Fruit fly (Drosophila melanogaster): ENCODE data around the gene MED11.

Gene MED11

DNA sequence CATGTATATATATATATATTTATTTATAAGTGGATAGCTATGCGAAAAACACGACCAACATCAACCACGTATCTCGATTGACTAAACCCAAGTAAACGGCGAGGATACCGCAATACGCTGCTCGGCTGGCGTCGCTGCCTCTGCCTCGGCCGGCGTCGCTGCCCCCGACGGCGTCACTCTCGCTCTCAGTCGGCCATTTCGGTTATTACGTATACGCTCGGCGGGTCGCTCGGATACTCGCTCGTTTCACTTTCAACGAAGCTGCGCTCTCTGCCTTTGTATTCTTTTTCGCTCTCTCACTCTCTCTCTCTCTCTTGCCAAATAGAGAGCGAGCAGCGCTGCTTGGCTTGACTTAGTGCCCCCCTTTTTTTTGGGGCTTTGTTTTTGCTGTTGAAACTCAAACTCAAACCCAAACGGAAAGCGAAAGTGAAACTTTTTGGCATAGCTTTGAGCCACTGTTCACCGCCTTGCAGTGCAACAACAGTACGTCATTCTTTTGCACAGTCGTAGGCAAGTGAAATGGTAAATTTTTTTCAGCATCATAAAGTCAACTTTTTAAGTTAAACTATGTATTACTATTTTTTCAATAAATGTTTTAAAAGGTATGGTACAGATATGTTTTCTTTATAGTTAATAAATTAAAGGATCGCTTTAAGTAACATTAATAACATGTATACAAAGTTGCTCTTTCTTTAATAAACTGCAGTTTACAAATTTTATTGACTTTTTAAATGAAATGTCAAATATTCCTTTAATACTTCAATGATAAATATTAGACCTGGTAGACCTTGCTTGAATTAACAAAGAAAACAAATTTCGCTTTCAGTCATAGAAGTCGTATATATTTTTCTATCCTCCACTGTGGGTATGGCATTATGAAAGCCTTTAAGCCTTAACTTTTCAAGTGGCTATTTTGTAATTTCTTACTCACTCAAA lies 20.3 kb downstream of the MED11 start (continued):
- TF ChIP-seq pho (GFP tag; optimal IDR thresholded peaks at IDR 0.05), result no peak
- TF ChIP-seq CG30431 (GFP tag; optimal IDR thresholded peaks at IDR 0.05), result no peak
- TF ChIP-seq CG2202 (tag; optimal IDR thresholded peaks at IDR 0.05), result no peak
- TF ChIP-seq ATbp (GFP tag; optimal IDR thresholded peaks at IDR 0.05), result no peak
- no peak for TF ChIP-seq CG6272 (GFP tag; IDR thresholded peaks at IDR 0.05)
- TF ChIP-seq hkb (optimal IDR thresholded peaks at IDR 0.05), result no peak
- no peak; the same call in 1 of the 2 replicates for TF ChIP-seq hkb (GFP tag; IDR thresholded peaks at IDR 0.05)
- 0 out of 2 replicates have a peak, but pooled peaks have one; percentile 45 for TF ChIP-seq sim (GFP tag; IDR thresholded peaks at IDR 0.05)
- no peak for TF ChIP-seq fd96Cb (tag; optimal IDR thresholded peaks at IDR 0.05)
- TF ChIP-seq CG12299 (tag; optimal IDR thresholded peaks at IDR 0.05), result no peak
- peak; percentile 41 for TF ChIP-seq Fer1 (GFP tag; optimal IDR thresholded peaks at IDR 0.05)
- TF ChIP-seq z (GFP tag; IDR thresholded peaks at IDR 0.05), result peak; percentile 86
- TF ChIP-seq bcd (GFP tag; optimal IDR thresholded peaks at IDR 0.05), result no peak
- TF ChIP-seq CG8281 (tag; optimal IDR thresholded peaks at IDR 0.05), result peak; percentile 23
- TF ChIP-seq stwl (tag; optimal IDR thresholded peaks at IDR 0.05), result no peak
- no peak for TF ChIP-seq NC2α (GFP tag; optimal IDR thresholded peaks at IDR 0.05)
- TF ChIP-seq CG32767 (GFP tag; IDR thresholded peaks at IDR 0.05), result no peak
- TF ChIP-seq Doc2 (GFP tag; IDR thresholded peaks at IDR 0.05), result no peak
- no peak for TF ChIP-seq Lhr (GFP tag; optimal IDR thresholded peaks at IDR 0.05)
- TF ChIP-seq CG18476 (GFP tag; optimal IDR thresholded peaks at IDR 0.05), result no peak
- TF ChIP-seq Chrac-16 (GFP tag; optimal IDR thresholded peaks at IDR 0.05), result no peak
- TF ChIP-seq tap (tag; optimal IDR thresholded peaks at IDR 0.05), result peak; percentile 20
- TF ChIP-seq CG17385 (GFP tag; optimal IDR thresholded peaks at IDR 0.05), result no peak
- no peak for TF ChIP-seq ewg (GFP tag; optimal IDR thresholded peaks at IDR 0.05)
- no peak for TF ChIP-seq Atf-2 (GFP tag; optimal IDR thresholded peaks at IDR 0.05)
- TF ChIP-seq gro (GFP tag; optimal IDR thresholded peaks at IDR 0.05), result no peak
- no peak for TF ChIP-seq ac (GFP tag; optimal IDR thresholded peaks at IDR 0.05)
- TF ChIP-seq crol (GFP tag; IDR thresholded peaks at IDR 0.05), result peak; percentile 51
- TF ChIP-seq CG6175 (GFP tag; IDR thresholded peaks at IDR 0.05), result no peak
- no peak for TF ChIP-seq knrl (GFP tag; IDR thresholded peaks at IDR 0.05; ENCODE audit: partially characterized antibody)
- no peak for TF ChIP-seq unc-4 (GFP tag; IDR thresholded peaks at IDR 0.05; ENCODE audit: partially characterized antibody)
- no peak for TF ChIP-seq Hr3 (GFP tag; optimal IDR thresholded peaks at IDR 0.05)

DNA sequence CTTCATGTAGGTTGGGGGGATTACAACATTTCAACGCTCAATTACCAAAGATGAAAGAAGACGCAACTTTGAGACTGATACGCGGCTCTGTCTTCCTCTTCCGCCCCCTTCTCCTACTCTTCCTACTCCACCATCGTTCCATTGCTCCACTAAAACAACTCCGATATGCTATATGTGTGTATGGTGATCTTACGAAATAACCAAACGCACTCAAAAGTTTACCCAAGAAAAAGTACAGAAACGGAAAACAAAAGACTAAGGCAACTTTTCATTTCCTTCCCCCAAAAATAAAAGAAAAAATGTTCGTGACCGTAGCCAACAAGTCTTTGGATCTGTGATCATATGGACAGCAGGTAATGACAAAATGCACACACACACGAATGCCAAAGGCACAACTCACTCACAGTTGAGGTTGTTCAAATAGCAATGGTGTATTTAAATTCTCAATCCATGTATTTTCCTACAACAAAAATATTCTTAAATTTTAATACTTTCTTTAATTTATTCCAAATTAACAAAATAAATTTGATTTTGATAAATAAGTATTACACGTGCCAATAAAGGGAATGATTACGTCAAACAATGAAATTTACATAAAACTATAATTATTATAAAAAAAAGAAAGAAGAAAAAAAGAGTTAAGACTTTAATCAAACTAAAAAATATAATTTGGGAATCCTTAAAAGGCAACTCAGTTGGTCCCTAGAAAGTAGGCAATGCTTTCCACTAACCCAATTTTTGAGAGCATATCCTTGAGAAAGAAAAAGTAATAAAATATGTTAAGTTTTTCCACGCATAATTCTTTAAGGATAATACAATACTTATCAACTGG lies 22.5 kb downstream of the MED11 start:
- peak; percentile 85 for TF ChIP-seq kni (GFP tag; optimal IDR thresholded peaks at IDR 0.05)
- peak; percentile 53; the same call in 1 of the 2 replicates for TF ChIP-seq CG31441 (GFP tag; IDR thresholded peaks at IDR 0.05)
- peak; percentile 35 for TF ChIP-seq Oli (tag; optimal IDR thresholded peaks at IDR 0.05)
- no peak for TF ChIP-seq CG12659 (GFP tag; optimal IDR thresholded peaks at IDR 0.05)
- no peak for TF ChIP-seq sob (GFP tag; IDR thresholded peaks at IDR 0.05)
- no peak for TF ChIP-seq CG10147 (GFP tag; optimal IDR thresholded peaks at IDR 0.05)
- peak; percentile 25 for TF ChIP-seq Ssrp (tag; optimal IDR thresholded peaks at IDR 0.05)
- peak; percentile 20 for TF ChIP-seq CG18619 (GFP tag; optimal IDR thresholded peaks at IDR 0.05)
- TF ChIP-seq sqz (GFP tag; optimal IDR thresholded peaks at IDR 0.05), result peak; percentile 35
- peak; percentile 34 for TF ChIP-seq cg (GFP tag; optimal IDR thresholded peaks at IDR 0.05)
- no peak for TF ChIP-seq unc-4 (GFP tag; IDR thresholded peaks at IDR 0.05; ENCODE audit: partially characterized antibody)
- TF ChIP-seq CG15269 (tag; optimal IDR thresholded peaks at IDR 0.05), result peak; percentile 15
- no peak for TF ChIP-seq pan (optimal IDR thresholded peaks at IDR 0.05)
- peak in 1 of 2 experiments; percentile 23 for TF ChIP-seq pan (GFP tag; optimal IDR thresholded peaks at IDR 0.05 in 1 of 2, IDR thresholded peaks at IDR 0.05 in 1 of 2)
- TF ChIP-seq Ada2b (GFP tag; IDR thresholded peaks at IDR 0.05), result 0 out of 2 replicates have a peak, but pooled peaks have one; percentile 5
- peak; percentile 19 for TF ChIP-seq Meics (GFP tag; optimal IDR thresholded peaks at IDR 0.05)
- TF ChIP-seq CG11696 (GFP tag; IDR thresholded peaks at IDR 0.05), result peak; percentile 69; the same call in 1 of the 2 replicates
